Worm (Caenorhabditis elegans): ENCODE data around the gene zig-10.

Gene zig-10

ce11 chrII:6407279-6407678, 8.8 kb downstream of the zig-10 start, which contains the start of gene spp-11:
TSS of gene spp-11 (minus strand) at chrII:6407379.
- TF ChIP-seq nhr-76 (tag; optimal IDR thresholded peaks at IDR 0.05) (no peak), pqm-1 (tag; optimal IDR thresholded peaks at IDR 0.05) (no peak), fkh-10 (GFP tag; optimal IDR thresholded peaks at IDR 0.05) (no peak), elt-1 (tag; optimal IDR thresholded peaks at IDR 0.05) (no peak), ceh-9 (tag; optimal IDR thresholded peaks at IDR 0.05) (no peak), nhr-23 (tag; optimal IDR thresholded peaks at IDR 0.05) (no peak), egl-27 (tag; optimal IDR thresholded peaks at IDR 0.05) (no peak), nfya-1 (tag; optimal IDR thresholded peaks at IDR 0.05; ENCODE audit: insufficient read depth) (no peak), lsy-12 (tag; optimal IDR thresholded peaks at IDR 0.05) (no peak), nhr-43 (tag; optimal IDR thresholded peaks at IDR 0.05; ENCODE audit: poor library complexity, severe bottlenecking) (no peak), mml-1 (tag; optimal IDR thresholded peaks at IDR 0.05) (no peak), skn-1 (tag; optimal IDR thresholded peaks at IDR 0.05) (no peak), lin-39 (tag; optimal IDR thresholded peaks at IDR 0.05) (no peak), nhr-11 (tag; optimal IDR thresholded peaks at IDR 0.05) (no peak), nhr-12 (tag; optimal IDR thresholded peaks at IDR 0.05) (no peak), zag-1 (tag; optimal IDR thresholded peaks at IDR 0.05) (no peak), snpc-4 (tag; optimal IDR thresholded peaks at IDR 0.05) (no peak)

DNA sequence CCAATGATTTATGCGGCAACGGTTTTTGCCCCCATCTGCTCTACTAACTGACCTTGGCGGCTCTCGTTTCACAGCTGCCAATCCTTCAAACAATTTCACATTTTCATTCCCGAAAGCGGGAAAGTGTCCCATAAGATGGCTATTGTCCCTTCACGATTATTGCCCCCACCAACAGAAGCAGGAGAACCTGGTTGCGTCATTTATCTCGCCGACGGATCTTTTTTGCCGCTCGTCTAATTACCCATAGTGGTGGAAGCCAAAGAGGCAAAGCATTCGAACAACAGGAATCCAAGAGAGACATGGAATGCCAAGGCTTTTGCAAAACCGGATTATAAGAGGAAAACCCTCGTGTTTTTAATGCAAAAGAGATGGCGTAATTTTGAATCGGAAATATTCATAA, 10.6 kb downstream of the zig-10 start:
- TF ChIP-seq nhr-25 (tag; optimal IDR thresholded peaks at IDR 0.05) (peak; percentile 37), hmg-11 (tag; optimal IDR thresholded peaks at IDR 0.05) (no peak), ama-1 (optimal IDR thresholded peaks at IDR 0.05) (peak; percentile 24)

DNA sequence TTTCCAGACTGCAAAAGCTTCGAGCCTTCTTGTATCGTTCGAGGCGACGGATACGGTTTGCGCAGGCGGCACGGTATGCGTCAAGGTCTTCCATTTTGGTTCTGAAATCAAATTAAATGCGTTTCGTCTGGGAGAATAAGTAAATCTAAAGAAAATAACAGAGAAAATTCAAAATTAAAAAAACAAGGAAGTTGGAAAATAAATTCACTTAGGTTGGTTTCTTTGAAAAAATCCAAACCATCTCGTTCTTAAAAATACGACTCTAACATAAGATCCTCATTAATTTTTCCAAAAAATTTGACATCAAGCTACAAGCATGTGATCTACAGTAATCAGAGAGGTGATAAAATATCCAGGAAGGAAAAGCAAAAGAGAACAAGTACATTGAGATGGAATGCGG, 11.7 kb downstream of the zig-10 start, which contains the start of gene T25D10.4:
Gene T25D10.4 (minus strand): TSS at position 101 of the 400 bp plus-strand sequence.
- TF ChIP-seq zag-1 (tag; optimal IDR thresholded peaks at IDR 0.05) (no peak), ztf-11 (tag; optimal IDR thresholded peaks at IDR 0.05) (no peak), pqm-1 (tag; optimal IDR thresholded peaks at IDR 0.05) (no peak), elt-3 (tag; optimal IDR thresholded peaks at IDR 0.05) (no peak), nhr-67 (tag; optimal IDR thresholded peaks at IDR 0.05) (no peak), nhr-43 (tag; optimal IDR thresholded peaks at IDR 0.05; ENCODE audit: poor library complexity, severe bottlenecking) (no peak), ceh-28 (tag; optimal IDR thresholded peaks at IDR 0.05) (no peak), ceh-16 (tag; optimal IDR thresholded peaks at IDR 0.05) (no peak), sea-2 (GFP tag; optimal IDR thresholded peaks at IDR 0.05) (no peak), nhr-237 (tag; optimal IDR thresholded peaks at IDR 0.05) (no peak), snpc-4 (tag; optimal IDR thresholded peaks at IDR 0.05) (no peak), unc-62 (GFP tag; optimal IDR thresholded peaks at IDR 0.05) (no peak)

ce11 chrII:6411660-6412451, 13.3 kb downstream of the zig-10 start:
- no peak for TF ChIP-seq nhr-11 (tag; optimal IDR thresholded peaks at IDR 0.05)
- TF ChIP-seq tbx-2 (tag; optimal IDR thresholded peaks at IDR 0.05) = no peak
- TF ChIP-seq elt-1 (tag; optimal IDR thresholded peaks at IDR 0.05) = no peak
- TF ChIP-seq zag-1 (tag; optimal IDR thresholded peaks at IDR 0.05) = no peak
- no peak for TF ChIP-seq fos-1 (tag; optimal IDR thresholded peaks at IDR 0.05)
- TF ChIP-seq ztf-11 (tag; optimal IDR thresholded peaks at IDR 0.05) = no peak
- no peak for TF ChIP-seq mml-1 (tag; optimal IDR thresholded peaks at IDR 0.05)
- no peak for TF ChIP-seq nhr-12 (tag; optimal IDR thresholded peaks at IDR 0.05)
- TF ChIP-seq lsy-12 (tag; optimal IDR thresholded peaks at IDR 0.05) = no peak
- no peak for TF ChIP-seq mdl-1 (tag; optimal IDR thresholded peaks at IDR 0.05)
- TF ChIP-seq aly-2 (tag; optimal IDR thresholded peaks at IDR 0.05) = no peak
- TF ChIP-seq egl-27 (tag; optimal IDR thresholded peaks at IDR 0.05) = no peak
- TF ChIP-seq nhr-28 (tag; optimal IDR thresholded peaks at IDR 0.05) = no peak
- TF ChIP-seq pqm-1 (tag; optimal IDR thresholded peaks at IDR 0.05) = no peak
- TF ChIP-seq sea-2 (GFP tag; optimal IDR thresholded peaks at IDR 0.05) = no peak
- TF ChIP-seq nhr-67 (tag; optimal IDR thresholded peaks at IDR 0.05) = no peak
- no peak for TF ChIP-seq skn-1 (tag; optimal IDR thresholded peaks at IDR 0.05)
- no peak for TF ChIP-seq nhr-43 (tag; optimal IDR thresholded peaks at IDR 0.05; ENCODE audit: poor library complexity, severe bottlenecking)
- no peak for TF ChIP-seq egl-5 (tag; optimal IDR thresholded peaks at IDR 0.05)
